Worm (Caenorhabditis elegans): ENCODE measurements around the gene srx-54.

srx-54 gene

ce11 chrV:16988614-16989013, 13.6 kb downstream of the srx-54 start, which contains the start of gene Y102A5C.27:
Gene Y102A5C.27, minus strand, starts transcription at chrV:16988714.
- TF ChIP-seq unc-55 (GFP tag; optimal IDR thresholded peaks at IDR 0.05) (no peak), skn-1 (tag; optimal IDR thresholded peaks at IDR 0.05) (no peak), mdl-1 (tag; optimal IDR thresholded peaks at IDR 0.05) (no peak), ceh-82 (tag; optimal IDR thresholded peaks at IDR 0.05) (no peak), sma-3 (GFP tag; optimal IDR thresholded peaks at IDR 0.05) (no peak), elt-3 (tag; optimal IDR thresholded peaks at IDR 0.05) (no peak), gmeb-1 (tag; optimal IDR thresholded peaks at IDR 0.05) (no peak), ama-1 (optimal IDR thresholded peaks at IDR 0.05) (no peak), F13H6.1 (tag; optimal IDR thresholded peaks at IDR 0.05) (no peak), nhr-23 (tag; optimal IDR thresholded peaks at IDR 0.05) (no peak), nhr-25 (tag; optimal IDR thresholded peaks at IDR 0.05) (no peak), nhr-12 (tag; optimal IDR thresholded peaks at IDR 0.05) (no peak), nhr-77 (tag; optimal IDR thresholded peaks at IDR 0.05) (no peak), nhr-237 (tag; optimal IDR thresholded peaks at IDR 0.05) (no peak), snpc-4 (tag; optimal IDR thresholded peaks at IDR 0.05) (no peak), ztf-11 (tag; optimal IDR thresholded peaks at IDR 0.05) (no peak)

- TF ChIP-seq lin-11 (tag; optimal IDR thresholded peaks at IDR 0.05) (no peak), lin-13 (GFP tag; optimal IDR thresholded peaks at IDR 0.05) (no peak), skn-1 (tag; optimal IDR thresholded peaks at IDR 0.05) (no peak), ama-1 (optimal IDR thresholded peaks at IDR 0.05) (no peak), lin-39 (tag; optimal IDR thresholded peaks at IDR 0.05) (no peak), nhr-12 (tag; optimal IDR thresholded peaks at IDR 0.05) (no peak), elt-3 (tag; optimal IDR thresholded peaks at IDR 0.05) (no peak), zag-1 (tag; optimal IDR thresholded peaks at IDR 0.05) (no peak), sma-9 (GFP tag; optimal IDR thresholded peaks at IDR 0.05) (no peak), sma-9 (tag; optimal IDR thresholded peaks at IDR 0.05) (no peak), unc-62 (GFP tag; optimal IDR thresholded peaks at IDR 0.05) (no peak), nhr-129 (tag; optimal IDR thresholded peaks at IDR 0.05) (no peak), mbf-1 (tag; optimal IDR thresholded peaks at IDR 0.05) (no peak), ceh-82 (tag; optimal IDR thresholded peaks at IDR 0.05) (no peak)
These were observed 16.7 kb downstream of the srx-54 start, which contains the start of gene srz-95 for ce11 chrV:16991734-16992133. Gene srz-95, plus strand, starts transcription at chrV:16992034.

ce11 chrV:16992383-16992782, 17.4 kb downstream of the srx-54 start:
- TF ChIP-seq unc-62 (GFP tag; optimal IDR thresholded peaks at IDR 0.05) (no peak), ztf-1 (GFP tag; conservative IDR thresholded peaks at IDR 0.05) (no peak), elt-3 (tag; optimal IDR thresholded peaks at IDR 0.05) (no peak), blmp-1 (tag; optimal IDR thresholded peaks at IDR 0.05; ENCODE audit: insufficient read depth) (no peak), nhr-21 (tag; optimal IDR thresholded peaks at IDR 0.05) (no peak), nhr-129 (tag; optimal IDR thresholded peaks at IDR 0.05) (no peak), fos-1 (tag; optimal IDR thresholded peaks at IDR 0.05) (no peak), R02D3.7 (tag; optimal IDR thresholded peaks at IDR 0.05) (no peak), aly-2 (tag; optimal IDR thresholded peaks at IDR 0.05) (no peak), skn-1 (tag; optimal IDR thresholded peaks at IDR 0.05) (no peak), elt-1 (tag; optimal IDR thresholded peaks at IDR 0.05) (no peak), Y55F3AM.14 (GFP tag; optimal IDR thresholded peaks at IDR 0.05) (no peak), unc-55 (GFP tag; optimal IDR thresholded peaks at IDR 0.05) (no peak), F13H6.1 (tag; optimal IDR thresholded peaks at IDR 0.05) (no peak), nhr-23 (tag; optimal IDR thresholded peaks at IDR 0.05) (no peak), crh-2 (tag; optimal IDR thresholded peaks at IDR 0.05) (no peak), mab-5 (tag; optimal IDR thresholded peaks at IDR 0.05) (no peak), C34F6.9 (tag; optimal IDR thresholded peaks at IDR 0.05) (no peak), nhr-77 (tag; optimal IDR thresholded peaks at IDR 0.05) (no peak)

ce11 chrV:17000204-17000603, 25.2 kb downstream of the srx-54 start, which contains the start of gene str-217:
Gene str-217, minus strand, starts transcription at chrV:17000304.
- TF ChIP-seq dmd-4 (tag; optimal IDR thresholded peaks at IDR 0.05), result no peak
- TF ChIP-seq nhr-129 (tag; optimal IDR thresholded peaks at IDR 0.05), result no peak
- no peak for TF ChIP-seq ceh-82 (tag; optimal IDR thresholded peaks at IDR 0.05)
- no peak for TF ChIP-seq nhr-6 (tag; optimal IDR thresholded peaks at IDR 0.05)
- no peak for TF ChIP-seq crh-2 (tag; optimal IDR thresholded peaks at IDR 0.05)
- no peak for TF ChIP-seq nhr-21 (tag; optimal IDR thresholded peaks at IDR 0.05)
- no peak for TF ChIP-seq snpc-4 (tag; optimal IDR thresholded peaks at IDR 0.05)
- no peak for TF ChIP-seq fos-1 (tag; optimal IDR thresholded peaks at IDR 0.05)
- no peak for TF ChIP-seq peb-1 (tag; optimal IDR thresholded peaks at IDR 0.05)
- TF ChIP-seq R02D3.7 (tag; optimal IDR thresholded peaks at IDR 0.05), result no peak
- TF ChIP-seq nhr-23 (tag; optimal IDR thresholded peaks at IDR 0.05), result no peak
